Fruit fly (Drosophila melanogaster): ENCODE measurements around the gene CG15554.

CG15554 gene

dm6 chr3R:31134056-31134455 is 8.1 kb downstream of the CG15554 start, which contains the start of gene Gycbeta100B (continued):
- TF ChIP-seq Trl (optimal IDR thresholded peaks at IDR 0.05) = no peak
- peak; percentile 6 for TF ChIP-seq Trl (GFP tag; optimal IDR thresholded peaks at IDR 0.05)
- no peak for TF ChIP-seq otp (GFP tag; IDR thresholded peaks at IDR 0.05)
- TF ChIP-seq az2 (GFP tag; optimal IDR thresholded peaks at IDR 0.05) = peak; percentile 18
- TF ChIP-seq CG4707 (GFP tag; optimal IDR thresholded peaks at IDR 0.05) = peak; percentile 57
- no peak for TF ChIP-seq sens-2 (GFP tag; IDR thresholded peaks at IDR 0.05)
- TF ChIP-seq CG1602 (GFP tag; optimal IDR thresholded peaks at IDR 0.05) = no peak
- no peak for TF ChIP-seq hth (optimal IDR thresholded peaks at IDR 0.05)
- TF ChIP-seq mam (GFP tag; optimal IDR thresholded peaks at IDR 0.05) = no peak
- TF ChIP-seq CG6765 (GFP tag; optimal IDR thresholded peaks at IDR 0.05) = peak; percentile 80
- no peak for TF ChIP-seq Neu2 (GFP tag; optimal IDR thresholded peaks at IDR 0.05; ENCODE audit: borderline replicate concordance)
- no peak for TF ChIP-seq gsb (GFP tag; IDR thresholded peaks at IDR 0.05)
- TF ChIP-seq CG14441 (GFP tag; IDR thresholded peaks at IDR 0.05) = 0 out of 2 replicates have a peak, but pooled peaks have one; percentile 9
- TF ChIP-seq CG17912 (GFP tag; optimal IDR thresholded peaks at IDR 0.05) = peak; percentile 23
- no peak for TF ChIP-seq CG17612 (GFP tag; IDR thresholded peaks at IDR 0.05)
- TF ChIP-seq CG7372 (GFP tag; IDR thresholded peaks at IDR 0.05) = 0 out of 2 replicates have a peak, but pooled peaks have one; percentile 31
- TF ChIP-seq klu (GFP tag; IDR thresholded peaks at IDR 0.05) = no peak
- no peak for TF ChIP-seq zen2 (GFP tag; IDR thresholded peaks at IDR 0.05; ENCODE audit: partially characterized antibody)
- TF ChIP-seq Ssrp (tag; optimal IDR thresholded peaks at IDR 0.05) = no peak
- TF ChIP-seq grn (GFP tag; optimal IDR thresholded peaks at IDR 0.05) = no peak
- no peak for TF ChIP-seq run (tag; optimal IDR thresholded peaks at IDR 0.05)
- TF ChIP-seq CTCF (GFP tag; optimal IDR thresholded peaks at IDR 0.05) = peak; percentile 92
- no peak for TF ChIP-seq CG17186 (GFP tag; optimal IDR thresholded peaks at IDR 0.05)
- no peak for TF ChIP-seq CG31224 (GFP tag; IDR thresholded peaks at IDR 0.05)
- TF ChIP-seq nom (GFP tag; optimal IDR thresholded peaks at IDR 0.05) = no peak
- TF ChIP-seq shn (GFP tag; optimal IDR thresholded peaks at IDR 0.05) = peak; percentile 1
- no peak for TF ChIP-seq CG10979 (tag; optimal IDR thresholded peaks at IDR 0.05)
- no peak for TF ChIP-seq dan (GFP tag; IDR thresholded peaks at IDR 0.05)
- no peak for TF ChIP-seq hb (GFP tag; IDR thresholded peaks at IDR 0.05; ENCODE audit: partially characterized antibody)
- no peak for TF ChIP-seq CG7745 (tag; optimal IDR thresholded peaks at IDR 0.05)
- TF ChIP-seq onecut (GFP tag; IDR thresholded peaks at IDR 0.05) = peak; percentile 64
- TF ChIP-seq Med (GFP tag) = peak; percentile 96
- no peak for TF ChIP-seq CrebB (tag; optimal IDR thresholded peaks at IDR 0.05)
- TF ChIP-seq CG6272 (GFP tag; IDR thresholded peaks at IDR 0.05) = no peak
- TF ChIP-seq esg (GFP tag; conservative IDR thresholded peaks at IDR 0.05) = no peak
- TF ChIP-seq cas (GFP tag; IDR thresholded peaks at IDR 0.05) = no peak
- TF ChIP-seq gfzf (GFP tag; optimal IDR thresholded peaks at IDR 0.05) = no peak
- TF ChIP-seq Antp (GFP tag; optimal IDR thresholded peaks at IDR 0.05) = peak; percentile 1
- no peak for TF ChIP-seq CG6791 (GFP tag; IDR thresholded peaks at IDR 0.05; ENCODE audit: partially characterized antibody)
- no peak for TF ChIP-seq CG10209 (GFP tag; optimal IDR thresholded peaks at IDR 0.05)
- peak; percentile 7 for TF ChIP-seq gem (tag; optimal IDR thresholded peaks at IDR 0.05)
- peak; percentile 70 for TF ChIP-seq NfI (GFP tag; optimal IDR thresholded peaks at IDR 0.05)
- no peak; the same call in 1 of the 2 replicates for TF ChIP-seq chm (GFP tag; IDR thresholded peaks at IDR 0.05)
- TF ChIP-seq Vsx1 (GFP tag; optimal IDR thresholded peaks at IDR 0.05) = no peak
- TF ChIP-seq CG15011 (GFP tag; optimal IDR thresholded peaks at IDR 0.05) = no peak
- TF ChIP-seq CG12659 (GFP tag; optimal IDR thresholded peaks at IDR 0.05) = peak; percentile 13
- no peak for TF ChIP-seq stc (GFP tag; IDR thresholded peaks at IDR 0.05)
- TF ChIP-seq CG12104 (GFP tag; optimal IDR thresholded peaks at IDR 0.05) = no peak
- no peak for TF ChIP-seq CG14667 (GFP tag; IDR thresholded peaks at IDR 0.05)
- no peak for TF ChIP-seq Ets97D (GFP tag; optimal IDR thresholded peaks at IDR 0.05)
- no peak for TF ChIP-seq Sry-δ (GFP tag; optimal IDR thresholded peaks at IDR 0.05)
- no peak for TF ChIP-seq unc-4 (GFP tag; IDR thresholded peaks at IDR 0.05; ENCODE audit: partially characterized antibody)
- TF ChIP-seq Lpt (GFP tag; optimal IDR thresholded peaks at IDR 0.05) = no peak
